Fruit fly (Drosophila melanogaster) whole organism: ENCODE data around the gene CG10587.

Experiments
- CG8478 ChIP-seq: fragments of >200 bp; optimal IDR thresholded peaks from 2 replicates; lab custom pipeline; 2018; ENCODE audit warnings: inconsistent platforms
- Dll ChIP-seq: fragments of >200 bp; optimal IDR thresholded peaks from 2 replicates; lab custom pipeline; 2017
- EcR ChIP-seq, 2 experiments: fragments of >200 bp; optimal IDR thresholded peaks; 2 replicates each; lab custom pipeline; 2017; ENCODE audit warnings: missing biosample characterization in 2 of 2, missing genetic modification characterization in 2 of 2, missing genetic modification reagents in 2 of 2
- pan ChIP-seq: fragments of >200 bp; optimal IDR thresholded peaks from 2 replicates; lab custom pipeline; 2017
- psq ChIP-seq: fragments of >200 bp; optimal IDR thresholded peaks from 2 replicates; lab custom pipeline; 2017
- usp ChIP-seq: fragments of >200 bp; optimal IDR thresholded peaks from 2 replicates; lab custom pipeline; 2017; ENCODE audit warnings: missing biosample characterization, missing genetic modification characterization, mixed read lengths

Gene CG10587

dm6 chr3L:20987895-20988294 is 25.5 kb upstream of the CG10587 start:
- TF ChIP-seq CG8478 (no peak), Dll (lab: Kevin White, UChicago) (no peak), EcR (GFP tag; optimal IDR thresholded peaks at IDR 0.05; lab: Kevin White, UChicago) (no peak), pan (lab: Kevin White, UChicago) (no peak), psq (lab: Kevin White, UChicago) (no peak), usp (GFP tag; lab: Kevin White, UChicago) (no peak)

dm6 chr3L:20986929-20987363 is 24.6 kb upstream of the CG10587 start:
- no peak for TF ChIP-seq CG8478
- TF ChIP-seq pan (lab: Kevin White, UChicago) = no peak
- no peak for TF ChIP-seq EcR (GFP tag; optimal IDR thresholded peaks at IDR 0.05; lab: Kevin White, UChicago)
- TF ChIP-seq usp (GFP tag; lab: Kevin White, UChicago) = no peak
- TF ChIP-seq psq (lab: Kevin White, UChicago) = no peak
- no peak for TF ChIP-seq Dll (lab: Kevin White, UChicago)

dm6 chr3L:20984414-20985208 is 22.3 kb upstream of the CG10587 start:
- TF ChIP-seq psq (lab: Kevin White, UChicago) (no peak), Dll (lab: Kevin White, UChicago) (peak; percentile 53)

DNA sequence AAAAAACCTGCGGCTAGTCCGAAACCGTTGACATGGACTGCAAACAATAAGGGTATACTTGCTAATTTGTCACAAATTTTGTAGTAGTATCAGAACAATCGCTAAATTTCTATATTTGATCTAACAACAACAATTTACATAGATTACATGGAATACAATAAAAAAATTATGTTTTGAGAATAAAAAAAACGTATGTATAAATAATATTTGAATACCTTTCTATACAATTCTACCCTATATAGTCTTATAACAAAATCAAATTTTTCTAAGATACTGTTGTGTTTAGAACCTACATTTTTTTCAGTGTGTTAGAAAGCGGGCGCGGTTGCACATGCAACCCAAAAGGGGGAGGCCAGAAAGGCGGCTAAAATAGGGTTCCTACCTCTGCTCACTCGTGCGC is 21.0 kb upstream of the CG10587 start:
- TF ChIP-seq EcR (GFP tag; optimal IDR thresholded peaks at IDR 0.05; lab: Kevin White, UChicago) (no peak), pan (lab: Kevin White, UChicago) (no peak), Dll (lab: Kevin White, UChicago) (no peak), usp (GFP tag; lab: Kevin White, UChicago) (no peak), CG8478 (no peak), psq (lab: Kevin White, UChicago) (no peak)

- TF ChIP-seq pan (lab: Kevin White, UChicago) (no peak), usp (GFP tag; lab: Kevin White, UChicago) (no peak), CG8478 (no peak), EcR (GFP tag; optimal IDR thresholded peaks at IDR 0.05; lab: Kevin White, UChicago) (no peak), Dll (lab: Kevin White, UChicago) (no peak), psq (lab: Kevin White, UChicago) (no peak)
These were observed 20.2 kb upstream of the CG10587 start for dm6 chr3L:20982544-20982943.

DNA sequence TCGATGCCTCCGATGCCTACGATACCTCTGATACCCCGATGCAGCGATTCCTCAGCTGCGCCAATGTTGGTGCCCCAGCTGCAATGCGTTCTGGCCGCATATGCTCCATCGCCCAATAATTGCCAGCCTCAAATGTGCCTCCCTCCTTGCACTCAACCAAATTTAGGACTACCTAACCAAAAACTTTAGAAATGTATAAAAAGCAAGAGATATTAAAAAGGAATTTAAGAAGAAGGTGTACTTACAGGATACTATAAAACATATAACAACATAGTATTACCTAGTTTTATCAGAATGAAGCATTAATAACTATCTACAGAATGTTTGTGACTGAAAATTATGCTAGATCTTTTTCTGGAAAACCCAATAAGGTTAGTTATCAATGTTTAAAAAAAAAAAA is 19.4 kb upstream of the CG10587 start:
- TF ChIP-seq Dll (lab: Kevin White, UChicago) (no peak), pan (lab: Kevin White, UChicago) (no peak), psq (lab: Kevin White, UChicago) (no peak), usp (GFP tag; lab: Kevin White, UChicago) (no peak), EcR (GFP tag; optimal IDR thresholded peaks at IDR 0.05; lab: Kevin White, UChicago) (no peak), CG8478 (no peak)

DNA sequence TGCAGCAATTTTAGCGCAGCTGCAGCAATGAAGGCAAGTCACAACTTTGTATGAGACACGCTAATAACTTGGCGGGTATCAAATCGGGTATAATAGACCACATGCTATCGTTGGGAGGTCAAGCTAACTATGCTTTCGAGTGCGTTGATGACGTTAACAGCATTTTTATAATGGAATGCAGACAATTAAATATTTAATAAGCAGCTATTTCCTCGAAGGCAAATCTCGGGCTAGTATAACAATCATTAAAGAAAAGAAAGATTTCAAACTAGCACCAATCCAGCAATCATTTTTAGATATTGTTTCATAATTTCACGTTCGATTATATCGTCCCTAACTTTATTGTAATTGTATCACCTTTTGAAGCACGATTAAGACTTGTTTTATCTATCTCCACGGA is 18.1 kb upstream of the CG10587 start:
- TF ChIP-seq pan (lab: Kevin White, UChicago) (no peak), psq (lab: Kevin White, UChicago) (no peak), CG8478 (no peak), Dll (lab: Kevin White, UChicago) (no peak), usp (GFP tag; lab: Kevin White, UChicago) (no peak), EcR (GFP tag; optimal IDR thresholded peaks at IDR 0.05; lab: Kevin White, UChicago) (no peak)

- TF ChIP-seq Dll (lab: Kevin White, UChicago) (no peak), pan (lab: Kevin White, UChicago) (no peak), usp (GFP tag; lab: Kevin White, UChicago) (no peak)
These were observed 14.8 kb upstream of the CG10587 start for dm6 chr3L:20976967-20977720.

dm6 chr3L:20976383-20976782 is 14.0 kb upstream of the CG10587 start:
- TF ChIP-seq CG8478 = no peak
- no peak for TF ChIP-seq pan (lab: Kevin White, UChicago)
- no peak for TF ChIP-seq psq (lab: Kevin White, UChicago)
- TF ChIP-seq usp (GFP tag; lab: Kevin White, UChicago) = no peak
- TF ChIP-seq Dll (lab: Kevin White, UChicago) = no peak

dm6 chr3L:20974600-20974999 is 12.2 kb upstream of the CG10587 start, which contains the start of gene CG33286:
CG33286 (minus strand) TSS chr3L:20974700.
- TF ChIP-seq EcR (GFP tag; optimal IDR thresholded peaks at IDR 0.05; lab: Kevin White, UChicago) = no peak
- TF ChIP-seq Dll (lab: Kevin White, UChicago) = no peak
- TF ChIP-seq psq (lab: Kevin White, UChicago) = no peak
- no peak for TF ChIP-seq usp (GFP tag; lab: Kevin White, UChicago)
- no peak for TF ChIP-seq CG8478
- TF ChIP-seq pan (lab: Kevin White, UChicago) = no peak

- TF ChIP-seq pan (lab: Kevin White, UChicago) (no peak), EcR (GFP tag; optimal IDR thresholded peaks at IDR 0.05; lab: Kevin White, UChicago) (no peak), usp (GFP tag; lab: Kevin White, UChicago) (no peak), CG8478 (no peak), Dll (lab: Kevin White, UChicago) (no peak), psq (lab: Kevin White, UChicago) (no peak)
These were observed 8.2 kb upstream of the CG10587 start, which contains the start of gene CG33287 for dm6 chr3L:20970563-20970962. CG33287 (minus strand) TSS chr3L:20970663.
